Fruit fly (Drosophila melanogaster): ENCODE results near the gene brk.

The brk gene

dm6 chrX:7333298-7333743, 25.6 kb downstream of the brk start (continued):
- TF ChIP-seq CG2875 (GFP tag; optimal IDR thresholded peaks at IDR 0.05) (peak; percentile 57), z (GFP tag; IDR thresholded peaks at IDR 0.05) (peak; percentile 58; the same call in 1 of the 3 replicates), CG4820 (GFP tag; optimal IDR thresholded peaks at IDR 0.05) (peak; percentile 2), Elba2 (GFP tag; optimal IDR thresholded peaks at IDR 0.05) (no peak), fd102C (GFP tag; optimal IDR thresholded peaks at IDR 0.05) (peak; percentile 71), Ptx1 (GFP tag; IDR thresholded peaks at IDR 0.05) (no peak), BtbVII (GFP tag; optimal IDR thresholded peaks at IDR 0.05) (no peak), ewg (GFP tag; optimal IDR thresholded peaks at IDR 0.05) (no peak), Trl (optimal IDR thresholded peaks at IDR 0.05) (no peak), Trl (GFP tag; optimal IDR thresholded peaks at IDR 0.05) (peak; percentile 29), run (tag; optimal IDR thresholded peaks at IDR 0.05) (no peak), HmgZ (tag; optimal IDR thresholded peaks at IDR 0.05) (peak; percentile 53), wek (GFP tag; optimal IDR thresholded peaks at IDR 0.05) (peak; percentile 78), NK7.1 (GFP tag; optimal IDR thresholded peaks at IDR 0.05) (no peak), Atf-2 (GFP tag; optimal IDR thresholded peaks at IDR 0.05) (no peak), CG8478 (optimal IDR thresholded peaks at IDR 0.05) (no peak), dimm (GFP tag; IDR thresholded peaks at IDR 0.05) (no peak), Dref (GFP tag; IDR thresholded peaks at IDR 0.05) (no peak), cg (GFP tag; optimal IDR thresholded peaks at IDR 0.05) (no peak), Optix (GFP tag; IDR thresholded peaks at IDR 0.05) (no peak), pros (GFP tag; optimal IDR thresholded peaks at IDR 0.05) (no peak), lov (optimal IDR thresholded peaks at IDR 0.05) (no peak), lov (GFP tag; IDR thresholded peaks at IDR 0.05) (peak; percentile 42; the same call in 1 of the 3 replicates), CG34224 (GFP tag; IDR thresholded peaks at IDR 0.05; ENCODE audit: partially characterized antibody) (no peak), Mad (GFP tag; optimal IDR thresholded peaks at IDR 0.05) (no peak), ac (GFP tag; optimal IDR thresholded peaks at IDR 0.05) (peak; percentile 67), Antp (GFP tag; optimal IDR thresholded peaks at IDR 0.05) (no peak), CG3407 (GFP tag; optimal IDR thresholded peaks at IDR 0.05) (peak; percentile 64), CG32772 (GFP tag; IDR thresholded peaks at IDR 0.05) (no peak), CG42726 (GFP tag; IDR thresholded peaks at IDR 0.05; ENCODE audit: partially characterized antibody) (no peak), hkb (optimal IDR thresholded peaks at IDR 0.05) (no peak), hkb (GFP tag; IDR thresholded peaks at IDR 0.05) (peak; percentile 72), CG1602 (GFP tag; optimal IDR thresholded peaks at IDR 0.05) (peak; percentile 14), CG17829 (tag; optimal IDR thresholded peaks at IDR 0.05) (no peak), nerfin-2 (GFP tag; IDR thresholded peaks at IDR 0.05; ENCODE audit: partially characterized antibody) (no peak), Doc2 (GFP tag; IDR thresholded peaks at IDR 0.05) (no peak), Dbx (GFP tag; IDR thresholded peaks at IDR 0.05) (0 out of 3 replicates have a peak, but pooled peaks have one; percentile 41), CG9817 (tag; optimal IDR thresholded peaks at IDR 0.05) (no peak), Camta (GFP tag; optimal IDR thresholded peaks at IDR 0.05) (peak; percentile 53), CG13424 (tag; optimal IDR thresholded peaks at IDR 0.05) (peak; percentile 13), gsb-n (tag; optimal IDR thresholded peaks at IDR 0.05) (peak; percentile 54), aop (GFP tag; IDR thresholded peaks at IDR 0.05) (no peak), CG10431 (GFP tag; optimal IDR thresholded peaks at IDR 0.05) (peak; percentile 26), bab2 (GFP tag; optimal IDR thresholded peaks at IDR 0.05) (peak; percentile 42), Doc3 (GFP tag; IDR thresholded peaks at IDR 0.05; ENCODE audit: partially characterized antibody) (no peak), CG18599 (GFP tag; optimal IDR thresholded peaks at IDR 0.05) (no peak), salm (tag; optimal IDR thresholded peaks at IDR 0.05) (no peak), CG33213 (GFP tag; optimal IDR thresholded peaks at IDR 0.05) (peak; percentile 37), disco-r (GFP tag; optimal IDR thresholded peaks at IDR 0.05) (no peak), eve (GFP tag; optimal IDR thresholded peaks at IDR 0.05) (peak in 1 of 2 experiments; percentile 68), vvl (GFP tag; IDR thresholded peaks at IDR 0.05) (0 out of 2 replicates have a peak, but pooled peaks have one; percentile 19), CG18619 (GFP tag; optimal IDR thresholded peaks at IDR 0.05) (no peak)
